Worm (Caenorhabditis elegans): Measurements from ENCODE around the gene nhr-80.
A peak's percentile ranks its signal among the peaks of the same experiment; 100 is the strongest.

nhr-80 gene

DNA sequence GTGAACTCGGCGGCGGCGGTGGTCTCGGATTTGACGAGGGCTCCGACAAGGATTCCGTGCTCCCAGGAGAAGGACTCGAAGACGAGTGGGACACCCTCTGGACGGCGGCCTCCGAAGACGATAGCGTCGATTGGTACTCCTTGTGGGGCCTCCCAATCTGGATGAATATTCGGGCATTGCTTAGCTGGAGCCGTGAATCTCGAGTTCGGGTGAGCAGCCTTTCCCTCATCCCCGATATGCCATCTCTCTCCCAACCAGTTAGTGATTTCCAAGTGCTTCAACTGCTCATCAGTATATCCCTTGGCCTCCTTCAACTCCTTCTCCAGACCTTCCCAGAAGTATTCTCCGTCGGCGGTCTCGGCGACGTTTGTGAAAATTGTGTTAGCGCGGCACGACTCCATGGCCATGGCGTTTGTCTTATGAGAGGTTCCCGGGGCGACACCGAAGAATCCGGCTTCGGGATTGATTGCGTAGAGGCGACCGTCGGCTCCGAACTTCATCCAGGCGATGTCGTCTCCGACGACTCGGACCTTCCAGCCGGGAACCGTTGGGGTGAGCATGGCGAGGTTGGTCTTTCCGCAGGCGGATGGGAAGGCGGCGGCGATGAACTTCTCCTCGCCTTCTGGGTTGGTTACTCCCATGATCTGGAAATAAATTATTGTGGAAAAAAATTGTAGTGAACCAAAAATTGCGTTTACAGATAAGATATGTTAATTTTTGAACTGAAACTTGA is 49.1 kb upstream of the nhr-80 start:
- TF ChIP-seq R02D3.7 (tag; optimal IDR thresholded peaks at IDR 0.05) (no peak), ctbp-1 (GFP tag; IDR thresholded peaks at IDR 0.05) (peak; percentile 35; the same call in 1 of the 2 replicates), madf-9 (GFP tag; conservative IDR thresholded peaks at IDR 0.05) (no peak), nhr-10 (tag; optimal IDR thresholded peaks at IDR 0.05) (no peak), Y75B8A.6 (GFP tag; IDR thresholded peaks at IDR 0.05) (no peak), ceh-82 (tag; optimal IDR thresholded peaks at IDR 0.05) (no peak), egl-43 (GFP tag; IDR thresholded peaks at IDR 0.05) (peak; percentile 68; the same call in 1 of the 2 replicates), fkh-10 (GFP tag; optimal IDR thresholded peaks at IDR 0.05) (no peak), lim-7 (GFP tag; IDR thresholded peaks at IDR 0.05) (peak; percentile 37; the same call in 1 of the 2 replicates), unc-130 (GFP tag; optimal IDR thresholded peaks at IDR 0.05) (no peak), mes-2 (tag; optimal IDR thresholded peaks at IDR 0.05; ENCODE audit: poor library complexity, severe bottlenecking) (no peak), daf-19 (GFP tag; conservative IDR thresholded peaks at IDR 0.05) (no peak), sdz-12 (GFP tag; optimal IDR thresholded peaks at IDR 0.05) (peak; percentile 21), ceh-44 (GFP tag; IDR thresholded peaks at IDR 0.05) (no peak), set-16 (GFP tag; IDR thresholded peaks at IDR 0.05) (peak; percentile 95), ZK337.2 (GFP tag; IDR thresholded peaks at IDR 0.05) (peak; percentile 32; the same call in 1 of the 2 replicates), pha-4 (GFP tag; IDR thresholded peaks at IDR 0.05) (no peak), pha-4 (tag; optimal IDR thresholded peaks at IDR 0.05) (no peak), mep-1 (tag; optimal IDR thresholded peaks at IDR 0.05) (no peak), F10B5.3 (tag; optimal IDR thresholded peaks at IDR 0.05) (no peak), tra-1 (GFP tag; IDR thresholded peaks at IDR 0.05) (0 out of 2 replicates have a peak, but pooled peaks have one; percentile 26), nhr-111 (GFP tag; optimal IDR thresholded peaks at IDR 0.05) (no peak), tag-97 (GFP tag; IDR thresholded peaks at IDR 0.05) (no peak), Y5F2A.4 (GFP tag; optimal IDR thresholded peaks at IDR 0.05) (no peak), arid-1 (GFP tag; conservative IDR thresholded peaks at IDR 0.05) (no peak), nhr-48 (tag; optimal IDR thresholded peaks at IDR 0.05) (no peak), ama-1 (optimal IDR thresholded peaks at IDR 0.05) (no peak), nhr-77 (tag; optimal IDR thresholded peaks at IDR 0.05) (no peak), snpc-1.2 (GFP tag; IDR thresholded peaks at IDR 0.05) (no peak), madf-5 (GFP tag; IDR thresholded peaks at IDR 0.05) (0 out of 4 replicates have a peak, but pooled peaks of 1 of the 2 experiments have one; percentile 59), zfp-3 (GFP tag; conservative IDR thresholded peaks at IDR 0.05) (peak; percentile 78), zag-1 (tag; optimal IDR thresholded peaks at IDR 0.05) (no peak), nhr-28 (tag; optimal IDR thresholded peaks at IDR 0.05) (no peak), aha-1 (tag) (peak; percentile 94), T26A8.4 (GFP tag; IDR thresholded peaks at IDR 0.05) (peak; percentile 69), skn-1 (tag; optimal IDR thresholded peaks at IDR 0.05) (no peak), lin-38 (GFP tag; IDR thresholded peaks at IDR 0.05) (peak; percentile 33; the same call in 1 of the 2 replicates), lin-13 (GFP tag; optimal IDR thresholded peaks at IDR 0.05) (no peak), dve-1 (tag; optimal IDR thresholded peaks at IDR 0.05; ENCODE audit: insufficient read depth) (no peak), nhr-41 (GFP tag; IDR thresholded peaks at IDR 0.05) (no peak), saeg-2 (GFP tag; IDR thresholded peaks at IDR 0.05) (no peak), daf-16 (GFP tag; optimal IDR thresholded peaks at IDR 0.05) (no peak), daf-16 (tag; optimal IDR thresholded peaks at IDR 0.05) (no peak), hif-1 (tag; optimal IDR thresholded peaks at IDR 0.05) (no peak), lin-39 (tag; optimal IDR thresholded peaks at IDR 0.05) (no peak), Y48G9A.11 (GFP tag; IDR thresholded peaks at IDR 0.05) (peak; percentile 55), duxl-1 (tag; optimal IDR thresholded peaks at IDR 0.05; ENCODE audit: poor library complexity) (peak; percentile 1), dmd-8 (GFP tag; IDR thresholded peaks at IDR 0.05) (0 out of 2 replicates have a peak, but pooled peaks have one; percentile 32), hmg-1.1 (GFP tag; IDR thresholded peaks at IDR 0.05) (peak; percentile 39; the same call in 1 of the 2 replicates), nhr-237 (tag; optimal IDR thresholded peaks at IDR 0.05) (no peak)

Measured in whole organism, L4 larva.